Fruit fly (Drosophila melanogaster): ENCODE results near the gene CG9458.

CG9458 gene

DNA sequence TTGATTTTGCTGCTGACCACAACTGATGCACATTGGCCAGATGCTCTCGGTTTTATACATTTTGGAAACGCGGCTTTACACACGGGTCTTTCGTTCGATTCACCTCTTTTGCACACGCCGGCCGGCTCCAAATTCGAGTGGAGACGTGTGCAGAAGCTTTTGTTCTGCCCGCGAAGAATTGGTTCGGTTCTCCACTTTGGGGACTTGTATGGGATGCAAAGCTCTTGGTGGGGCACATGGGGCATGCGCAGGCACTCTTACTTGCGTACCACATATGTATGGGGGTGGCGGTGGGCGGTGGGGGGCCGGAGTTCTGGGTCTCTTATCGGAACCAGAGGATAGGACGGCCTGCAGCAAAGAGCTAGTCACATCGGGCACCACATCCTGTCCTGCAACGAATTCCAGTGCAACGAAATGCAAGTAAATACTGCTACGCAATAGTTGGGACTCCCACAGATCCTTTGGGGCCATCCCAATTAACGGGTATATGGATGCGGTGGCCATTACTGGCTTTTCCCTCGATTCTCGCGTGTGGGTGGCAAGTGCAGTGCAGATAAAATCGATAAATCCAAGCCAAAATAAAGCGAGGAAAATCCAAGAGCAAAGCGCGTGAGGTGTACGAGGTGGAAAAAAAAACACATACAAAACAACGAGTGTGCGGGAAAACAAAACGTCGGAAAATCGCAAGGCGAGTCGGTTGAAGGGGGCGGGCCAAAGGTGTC lies 35.2 kb downstream of the CG9458 start, which contains the start of the genes MtnA and CG8500 (continued):
- peak; percentile 54; the same call in 1 of the 2 replicates for TF ChIP-seq Bgb (GFP tag; IDR thresholded peaks at IDR 0.05; ENCODE audit: partially characterized antibody)
- TF ChIP-seq CG1647 (GFP tag; optimal IDR thresholded peaks at IDR 0.05), result no peak
- peak; percentile 87 for TF ChIP-seq onecut (GFP tag; IDR thresholded peaks at IDR 0.05)
- 0 out of 3 replicates have a peak, but pooled peaks have one; percentile 24 for TF ChIP-seq Opbp (GFP tag; IDR thresholded peaks at IDR 0.05; ENCODE audit: partially characterized antibody)
- peak; percentile 55 for TF ChIP-seq Fer1 (GFP tag; optimal IDR thresholded peaks at IDR 0.05)
- peak; percentile 14 for TF ChIP-seq CG34376 (GFP tag; optimal IDR thresholded peaks at IDR 0.05)
- TF ChIP-seq CG30403 (GFP tag; optimal IDR thresholded peaks at IDR 0.05), result no peak
- TF ChIP-seq lov (optimal IDR thresholded peaks at IDR 0.05), result no peak
- 0 out of 3 replicates have a peak, but pooled peaks have one; percentile 19 for TF ChIP-seq lov (GFP tag; IDR thresholded peaks at IDR 0.05)
- peak; percentile 68 for TF ChIP-seq E2f2 (GFP tag; IDR thresholded peaks at IDR 0.05)
- TF ChIP-seq Med (GFP tag), result peak; percentile 81
- peak; percentile 37 for TF ChIP-seq CG10543 (GFP tag; optimal IDR thresholded peaks at IDR 0.05)
- TF ChIP-seq pita (GFP tag; optimal IDR thresholded peaks at IDR 0.05), result peak; percentile 54
- peak; percentile 11 for TF ChIP-seq CG6683 (GFP tag; optimal IDR thresholded peaks at IDR 0.05)
- TF ChIP-seq dm (GFP tag; optimal IDR thresholded peaks at IDR 0.05), result peak; percentile 3
- peak; percentile 67 for TF ChIP-seq pzg (GFP tag; optimal IDR thresholded peaks at IDR 0.05)
- TF ChIP-seq sug (tag; optimal IDR thresholded peaks at IDR 0.05), result peak; percentile 40
- 0 out of 2 replicates have a peak, but pooled peaks have one; percentile 16 for TF ChIP-seq stc (GFP tag; IDR thresholded peaks at IDR 0.05)
- no peak for TF ChIP-seq ind (GFP tag; optimal IDR thresholded peaks at IDR 0.05)
- TF ChIP-seq Hmr (GFP tag; optimal IDR thresholded peaks at IDR 0.05), result peak; percentile 79
- TF ChIP-seq prd (optimal IDR thresholded peaks at IDR 0.05), result no peak
- no peak for TF ChIP-seq prd (GFP tag; IDR thresholded peaks at IDR 0.05)
- peak; percentile 51 for TF ChIP-seq lab (GFP tag; optimal IDR thresholded peaks at IDR 0.05)
- TF ChIP-seq CG6175 (GFP tag; IDR thresholded peaks at IDR 0.05), result peak; percentile 78; the same call in 2 of the 3 replicates
- 0 out of 2 replicates have a peak, but pooled peaks have one; percentile 28 for TF ChIP-seq unc-4 (GFP tag; IDR thresholded peaks at IDR 0.05; ENCODE audit: partially characterized antibody)
- no peak for TF ChIP-seq schlank (tag; optimal IDR thresholded peaks at IDR 0.05)
- TF ChIP-seq chinmo (GFP tag; IDR thresholded peaks at IDR 0.05; ENCODE audit: partially characterized antibody), result 0 out of 4 replicates have a peak, but pooled peaks have one; percentile 65
- TF ChIP-seq CG10267 (tag; optimal IDR thresholded peaks at IDR 0.05), result no peak
- peak; percentile 55; the same call in 1 of the 2 replicates for TF ChIP-seq MBD-R2 (GFP tag; IDR thresholded peaks at IDR 0.05)
- TF ChIP-seq CG7987 (GFP tag; optimal IDR thresholded peaks at IDR 0.05), result peak; percentile 30
- peak; percentile 64 for TF ChIP-seq Dp (GFP tag; optimal IDR thresholded peaks at IDR 0.05)
- TF ChIP-seq CG42726 (GFP tag; IDR thresholded peaks at IDR 0.05; ENCODE audit: partially characterized antibody), result peak; percentile 52; the same call in 1 of the 2 replicates
- peak; percentile 87 for TF ChIP-seq HmgZ (tag; optimal IDR thresholded peaks at IDR 0.05)
- TF ChIP-seq Adf1 (GFP tag; IDR thresholded peaks at IDR 0.05), result peak; percentile 45; the same call in 1 of the 2 replicates
- TF ChIP-seq sr (GFP tag; IDR thresholded peaks at IDR 0.05), result 0 out of 3 replicates have a peak, but pooled peaks have one; percentile 7
- no peak for TF ChIP-seq CG4404 (GFP tag; IDR thresholded peaks at IDR 0.05)
- TF ChIP-seq D (optimal IDR thresholded peaks at IDR 0.05), result no peak
- TF ChIP-seq D (GFP tag; optimal IDR thresholded peaks at IDR 0.05), result no peak
- peak; percentile 13 for TF ChIP-seq Lhr (GFP tag; optimal IDR thresholded peaks at IDR 0.05)
- TF ChIP-seq CG3847 (GFP tag; IDR thresholded peaks at IDR 0.05), result 0 out of 2 replicates have a peak, but pooled peaks have one; percentile 7
- no peak for TF ChIP-seq CG6854 (GFP tag; optimal IDR thresholded peaks at IDR 0.05)
- peak; percentile 15 for TF ChIP-seq B-H2 (GFP tag; optimal IDR thresholded peaks at IDR 0.05)
- TF ChIP-seq ash1 (GFP tag; optimal IDR thresholded peaks at IDR 0.05), result no peak
- TF ChIP-seq sens (GFP tag), result peak; percentile 33
- TF ChIP-seq HLH4C (GFP tag; IDR thresholded peaks at IDR 0.05; ENCODE audit: partially characterized antibody), result 0 out of 3 replicates have a peak, but pooled peaks have one; percentile 24
- no peak for TF ChIP-seq CG1792 (GFP tag; optimal IDR thresholded peaks at IDR 0.05)
- peak; percentile 93 for TF ChIP-seq crol (GFP tag; IDR thresholded peaks at IDR 0.05)
- TF ChIP-seq oc (tag; optimal IDR thresholded peaks at IDR 0.05), result no peak
